Worm (Caenorhabditis elegans) whole organism, L4 larva: ENCODE data around the gene mrpl-36.
A peak's percentile ranks its signal among the peaks of the same experiment; 100 is the strongest.

ENCODE experiments used
- T26A8.4 ChIP-seq: fragments of 200-800 bp; sonication (Bioruptor generic); IDR thresholded peaks from 2 replicates; pipeline ENCODE4 v1.3.6; 2022; ENCODE audit warnings: missing genetic modification characterization, missing compliant biosample characterization
- Y105C5A.15 ChIP-seq: fragments of 200-800 bp; sonication (Bioruptor generic); IDR thresholded peaks from 2 replicates; pipeline ENCODE4 v1.3.6; 2022; ENCODE audit warnings: missing genetic modification characterization, missing compliant biosample characterization
- Y48G9A.11 ChIP-seq: fragments of 200-800 bp; sonication (Bioruptor generic); IDR thresholded peaks from 2 replicates; pipeline ENCODE4 v1.3.6; 2022; ENCODE audit warnings: missing genetic modification reagents, missing genetic modification characterization, missing compliant biosample characterization
- Y75B8A.6 ChIP-seq: fragments of 200-800 bp; sonication (Bioruptor generic); IDR thresholded peaks from 2 replicates; pipeline ENCODE4 v1.3.6; 2022; ENCODE audit warnings: missing genetic modification reagents, missing genetic modification characterization, missing compliant biosample characterization
- aha-1 ChIP-seq: fragments of 150-350 bp; peaks from one replicate; lab custom pipeline; 2014; ENCODE audit warnings: missing biosample characterization, missing genetic modification characterization
- ama-1 ChIP-seq: fragments of 150-350 bp; optimal IDR thresholded peaks from 2 replicates; lab custom pipeline; 2014; ENCODE audit warnings: inconsistent platforms, mixed read lengths
- arid-1 ChIP-seq: fragments of 200-800 bp; sonication (Bioruptor generic); conservative IDR thresholded peaks from 2 replicates; pipeline ENCODE4 v1.3.6; 2022; ENCODE audit warnings: missing genetic modification reagents, missing genetic modification characterization, missing compliant biosample characterization
- ceh-28 ChIP-seq: fragments of 150-350 bp; optimal IDR thresholded peaks from 2 replicates; lab custom pipeline; 2014; ENCODE audit warnings: missing biosample characterization, missing genetic modification reagents, missing genetic modification characterization
- ceh-32 ChIP-seq: sonication (generic microtip); optimal IDR thresholded peaks from 2 replicates; lab custom pipeline; 2016; ENCODE audit warnings: mild to moderate bottlenecking, missing genetic modification characterization, missing compliant biosample characterization; ENCODE audit not compliant: poor library complexity
- ceh-62 ChIP-seq: sonication (generic microtip); optimal IDR thresholded peaks from 2 replicates; lab custom pipeline; 2017; ENCODE audit warnings: missing biosample characterization, missing genetic modification characterization
- ceh-82 ChIP-seq: sonication (generic microtip); optimal IDR thresholded peaks from 2 replicates; lab custom pipeline; 2017; ENCODE audit warnings: missing biosample characterization, missing genetic modification characterization
- ctbp-1 ChIP-seq: fragments of 200-800 bp; sonication (Bioruptor generic); IDR thresholded peaks from 2 replicates; pipeline ENCODE4 v1.3.6; 2022; ENCODE audit warnings: missing genetic modification reagents, missing genetic modification characterization, missing compliant biosample characterization
- daf-12 ChIP-seq: fragments of 150-350 bp; optimal IDR thresholded peaks from 2 replicates; lab custom pipeline; 2014; ENCODE audit warnings: missing biosample characterization, missing genetic modification reagents, missing genetic modification characterization
- daf-16 ChIP-seq, 3 experiments: sonication (generic microtip); optimal IDR thresholded peaks; 2 replicates each; lab custom pipeline; 2016 to 2017; ENCODE audit warnings: missing genetic modification characterization in 3 of 3, missing genetic modification reagents in 3 of 3, mild to moderate bottlenecking in 2 of 3, missing compliant biosample characterization in 2 of 3, missing biosample characterization in 1 of 3, moderate library complexity in 1 of 3
- daf-8 ChIP-seq: fragments of 200-800 bp; sonication (Bioruptor generic); IDR thresholded peaks from 2 replicates; pipeline ENCODE4 v1.3.6; 2022; ENCODE audit warnings: missing genetic modification characterization, missing compliant biosample characterization
- dmd-8 ChIP-seq: fragments of 200-800 bp; sonication (Bioruptor generic); IDR thresholded peaks from 2 replicates; pipeline ENCODE4 v1.3.6; 2022; ENCODE audit warnings: missing genetic modification characterization, missing compliant biosample characterization
- dmd-9 ChIP-seq: fragments of 200-800 bp; sonication (Bioruptor generic); IDR thresholded peaks from 2 replicates; pipeline ENCODE4 v1.3.6; 2022; ENCODE audit warnings: missing genetic modification reagents, missing genetic modification characterization, missing compliant biosample characterization
- dpl-1 ChIP-seq: fragments of 150-350 bp; optimal IDR thresholded peaks from 2 replicates; lab custom pipeline; 2014; ENCODE audit warnings: missing biosample characterization, missing genetic modification reagents, missing genetic modification characterization
- duxl-1 ChIP-seq: sonication (generic microtip); optimal IDR thresholded peaks from 2 replicates; lab custom pipeline; 2016; ENCODE audit warnings: mild to moderate bottlenecking, missing genetic modification characterization, moderate library complexity, missing compliant biosample characterization; ENCODE audit not compliant: poor library complexity
- gei-8 ChIP-seq: fragments of 200-800 bp; sonication (Bioruptor generic); optimal IDR thresholded peaks from 2 replicates; lab custom pipeline; 2018; ENCODE audit warnings: mild to moderate bottlenecking, missing genetic modification characterization, missing compliant biosample characterization
- hlh-11 ChIP-seq: fragments of 200-800 bp; sonication (Bioruptor generic); optimal IDR thresholded peaks from 2 replicates; lab custom pipeline; 2018; ENCODE audit warnings: mild to moderate bottlenecking, missing genetic modification characterization, missing compliant biosample characterization
- hmg-1.1 ChIP-seq: fragments of 200-800 bp; sonication (Bioruptor generic); IDR thresholded peaks from 2 replicates; pipeline ENCODE4 v1.3.6; 2022; ENCODE audit warnings: missing genetic modification reagents, missing genetic modification characterization, missing compliant biosample characterization
- jun-1 ChIP-seq: fragments of 150-350 bp; optimal IDR thresholded peaks from 2 replicates; lab custom pipeline; 2014; ENCODE audit warnings: missing biosample characterization, missing genetic modification reagents, missing genetic modification characterization
- lin-1 ChIP-seq: fragments of 200-800 bp; sonication (Bioruptor generic); IDR thresholded peaks from 2 replicates; pipeline ENCODE4 v1.3.6; 2022; ENCODE audit warnings: missing genetic modification reagents, missing genetic modification characterization, missing compliant biosample characterization
- lin-13 ChIP-seq: fragments of 150-350 bp; optimal IDR thresholded peaks from 2 replicates; lab custom pipeline; 2014; ENCODE audit warnings: missing biosample characterization, missing genetic modification reagents, missing genetic modification characterization
- lin-15B ChIP-seq: fragments of 150-350 bp; sonication (generic microtip); optimal IDR thresholded peaks from 3 replicates; lab custom pipeline; 2014; ENCODE audit warnings: missing biosample characterization, missing genetic modification characterization
- lin-29 ChIP-seq: fragments of 200-800 bp; sonication (Bioruptor generic); IDR thresholded peaks from 2 replicates; pipeline ENCODE4 v1.3.6; 2022; ENCODE audit warnings: missing genetic modification reagents, missing genetic modification characterization, missing compliant biosample characterization
- lin-38 ChIP-seq: fragments of 200-800 bp; sonication (Bioruptor generic); IDR thresholded peaks from 2 replicates; pipeline ENCODE4 v1.3.6; 2022; ENCODE audit warnings: missing genetic modification reagents, missing genetic modification characterization, missing compliant biosample characterization
- madf-5 ChIP-seq, 2 experiments: fragments of 200-800 bp; sonication (Bioruptor generic); IDR thresholded peaks; 2 replicates each; pipeline ENCODE4 v1.3.6; 2022; ENCODE audit warnings: missing compliant biosample characterization in 2 of 2, missing genetic modification characterization in 2 of 2
- mes-2 ChIP-seq: sonication (generic microtip); optimal IDR thresholded peaks from 2 replicates; lab custom pipeline; 2016; ENCODE audit warnings: missing genotype, mild to moderate bottlenecking, missing genetic modification characterization, missing compliant biosample characterization; ENCODE audit not compliant: poor library complexity, severe bottlenecking
- mxl-2 ChIP-seq: fragments of 200-800 bp; sonication (Bioruptor generic); conservative IDR thresholded peaks from 2 replicates; pipeline ENCODE4 v1.3.6; 2022; ENCODE audit warnings: missing genetic modification reagents, missing genetic modification characterization, missing compliant biosample characterization
- nhr-102 ChIP-seq: sonication (generic microtip); optimal IDR thresholded peaks from 2 replicates; lab custom pipeline; 2016; ENCODE audit warnings: mild to moderate bottlenecking, missing genetic modification characterization, moderate library complexity, missing compliant biosample characterization
- nhr-11 ChIP-seq: fragments of 150-350 bp; optimal IDR thresholded peaks from 2 replicates; lab custom pipeline; 2014; ENCODE audit warnings: missing biosample characterization, missing genetic modification characterization
- nhr-111 ChIP-seq: fragments of 200-800 bp; sonication (Bioruptor generic); optimal IDR thresholded peaks from 2 replicates; lab custom pipeline; 2018; ENCODE audit warnings: mild to moderate bottlenecking, missing genetic modification characterization, missing compliant biosample characterization
- nhr-28 ChIP-seq: fragments of 150-350 bp; optimal IDR thresholded peaks from 2 replicates; lab custom pipeline; 2014; ENCODE audit warnings: missing biosample characterization, missing genetic modification characterization
- nhr-76 ChIP-seq: fragments of 150-350 bp; optimal IDR thresholded peaks from 2 replicates; lab custom pipeline; 2014; ENCODE audit warnings: missing biosample characterization, missing genetic modification characterization
- pha-4 ChIP-seq, 2 experiments: fragments of 150-350 bp in 1 of 2; fragments of 200-800 bp in 1 of 2; sonication (Bioruptor generic) in 1 of 2; IDR thresholded peaks in 1 of 2; optimal IDR thresholded peaks in 1 of 2; 2 replicates each; pipeline versions ENCODE4 v1.3.6 to Lab custom; 2014 to 2022; ENCODE audit warnings: missing genetic modification characterization in 2 of 2, missing genetic modification reagents in 2 of 2, missing biosample characterization in 1 of 2, missing compliant biosample characterization in 1 of 2
- saeg-2 ChIP-seq: fragments of 200-800 bp; sonication (Bioruptor generic); IDR thresholded peaks from 2 replicates; pipeline ENCODE4 v1.3.6; 2022; ENCODE audit warnings: missing genetic modification reagents, missing genetic modification characterization, missing compliant biosample characterization
- sdz-12 ChIP-seq: fragments of 200-800 bp; sonication (Bioruptor generic); optimal IDR thresholded peaks from 2 replicates; lab custom pipeline; 2018; ENCODE audit warnings: mild to moderate bottlenecking, missing genetic modification characterization, missing compliant biosample characterization
- set-16 ChIP-seq: fragments of 200-800 bp; sonication (Bioruptor generic); IDR thresholded peaks from 2 replicates; pipeline ENCODE4 v1.3.6; 2022; ENCODE audit warnings: missing genetic modification reagents, missing genetic modification characterization, missing compliant biosample characterization
- skn-1 ChIP-seq: fragments of 150-350 bp; optimal IDR thresholded peaks from 2 replicates; lab custom pipeline; 2014; ENCODE audit warnings: missing biosample characterization, missing genetic modification characterization
- snpc-1.2 ChIP-seq: fragments of 200-800 bp; sonication (Bioruptor generic); IDR thresholded peaks from 2 replicates; pipeline ENCODE4 v1.3.6; 2022; ENCODE audit warnings: missing genetic modification reagents, missing genetic modification characterization, missing compliant biosample characterization
- unc-39 ChIP-seq: sonication (generic microtip); optimal IDR thresholded peaks from 2 replicates; lab custom pipeline; 2017; ENCODE audit warnings: missing biosample characterization, missing genetic modification characterization
- unc-62 ChIP-seq, 3 experiments: fragments of 150-350 bp in 1 of 3; sonication (generic microtip); optimal IDR thresholded peaks in 2 of 3; peaks in 1 of 3; 1 replicate in 1 of 3; 2 replicates in 2 of 3; lab custom pipeline; 2014 to 2017; ENCODE audit warnings: missing biosample characterization in 3 of 3, missing genetic modification characterization in 3 of 3, missing genetic modification reagents in 3 of 3, missing genotype in 1 of 3
- zag-1 ChIP-seq: fragments of 150-350 bp; optimal IDR thresholded peaks from 2 replicates; lab custom pipeline; 2014; ENCODE audit warnings: missing biosample characterization, missing genetic modification characterization
- zfp-2 ChIP-seq: sonication (generic microtip); optimal IDR thresholded peaks from 2 replicates; lab custom pipeline; 2016; ENCODE audit warnings: mild to moderate bottlenecking, missing genetic modification characterization, missing compliant biosample characterization
- zip-11 ChIP-seq: fragments of 200-800 bp; sonication (Bioruptor generic); IDR thresholded peaks from 2 replicates; pipeline ENCODE4 v1.3.6; 2022; ENCODE audit warnings: missing genetic modification characterization, missing compliant biosample characterization
- zip-2 ChIP-seq: fragments of 150-350 bp; optimal IDR thresholded peaks from 2 replicates; lab custom pipeline; 2014; ENCODE audit warnings: missing biosample characterization, missing genetic modification characterization
- ztf-11 ChIP-seq: fragments of 150-350 bp; optimal IDR thresholded peaks from 2 replicates; lab custom pipeline; 2014; ENCODE audit warnings: missing biosample characterization, missing genetic modification characterization

Gene mrpl-36

ce11 chrIII:9825073-9825828 lies 22.7 kb downstream of the mrpl-36 start, which contains the start of gene ZK632.9:
TSS of gene ZK632.9 (minus strand) at chrIII:9825432.
- no peak for TF ChIP-seq ztf-11 (tag; lab: Kevin White, UChicago)
- peak; percentile 26 for TF ChIP-seq ceh-28 (tag; lab: Kevin White, UChicago)
- no peak for TF ChIP-seq sdz-12
- TF ChIP-seq dmd-9: no peak
- TF ChIP-seq arid-1 (GFP tag; lab: Robert Waterston, UW): no peak
- 0 out of 2 replicates have a peak, but pooled peaks have one; percentile 16 for TF ChIP-seq set-16 (GFP tag; lab: Robert Waterston, UW)
- no peak for TF ChIP-seq zag-1
- no peak for TF ChIP-seq hmg-1.1
- TF ChIP-seq daf-8 (GFP tag; lab: Robert Waterston, UW): no peak
- TF ChIP-seq mes-2: peak; percentile 33
- no peak for TF ChIP-seq ama-1 (lab: Kevin White, UChicago)
- TF ChIP-seq zfp-2 (tag; lab: Kevin White, UChicago): no peak
- TF ChIP-seq hlh-11 (tag; lab: Kevin White, UChicago): peak; percentile 41
- TF ChIP-seq nhr-111 (GFP tag; lab: Kevin White, UChicago): no peak
- no peak for TF ChIP-seq duxl-1
- no peak for TF ChIP-seq ceh-32 (tag; lab: Kevin White, UChicago)
- TF ChIP-seq zip-2: no peak
- no peak for TF ChIP-seq daf-12 (tag; lab: Kevin White, UChicago)
- no peak for TF ChIP-seq aha-1 (tag; lab: Kevin White, UChicago)
- no peak for TF ChIP-seq jun-1 (tag; lab: Kevin White, UChicago)
- TF ChIP-seq lin-29: no peak
- TF ChIP-seq unc-62 (GFP tag; optimal IDR thresholded peaks at IDR 0.05 in 1 of 2; lab: Kevin White, UChicago): peak in 1 of 2 experiments; percentile 56
- TF ChIP-seq unc-62 (tag; optimal IDR thresholded peaks at IDR 0.05; lab: Kevin White, UChicago): no peak
- TF ChIP-seq lin-38 (GFP tag; lab: Robert Waterston, UW): no peak
- TF ChIP-seq Y48G9A.11 (GFP tag; lab: Robert Waterston, UW): no peak
- TF ChIP-seq Y75B8A.6: peak; percentile 70; the same call in 1 of the 2 replicates
- peak; percentile 10 for TF ChIP-seq dpl-1 (GFP tag; lab: Kevin White, UChicago)
- TF ChIP-seq nhr-76 (tag; lab: Kevin White, UChicago): no peak
- no peak for TF ChIP-seq madf-5 (GFP tag; IDR thresholded peaks at IDR 0.05; lab: Robert Waterston, UW)
- TF ChIP-seq skn-1 (tag; lab: Kevin White, UChicago): no peak
- 0 out of 2 replicates have a peak, but pooled peaks have one; percentile 32 for TF ChIP-seq pha-4 (GFP tag; IDR thresholded peaks at IDR 0.05; lab: Robert Waterston, UW)
- TF ChIP-seq pha-4 (tag; optimal IDR thresholded peaks at IDR 0.05; lab: Kevin White, UChicago): no peak
- TF ChIP-seq lin-13: no peak
- peak; percentile 41; the same call in 1 of the 2 replicates for TF ChIP-seq T26A8.4 (GFP tag; lab: Robert Waterston, UW)
- no peak for TF ChIP-seq mxl-2 (GFP tag; lab: Robert Waterston, UW)
- TF ChIP-seq unc-39 (tag; lab: Kevin White, UChicago): no peak
- TF ChIP-seq lin-1 (GFP tag; lab: Robert Waterston, UW): no peak
- no peak for TF ChIP-seq saeg-2 (GFP tag; lab: Robert Waterston, UW)
- 0 out of 2 replicates have a peak, but pooled peaks have one; percentile 25 for TF ChIP-seq Y105C5A.15 (GFP tag; lab: Robert Waterston, UW)
- TF ChIP-seq nhr-28 (tag; lab: Kevin White, UChicago): peak; percentile 63
- TF ChIP-seq ctbp-1: no peak
- TF ChIP-seq daf-16 (GFP tag; optimal IDR thresholded peaks at IDR 0.05; lab: Kevin White, UChicago): no peak
- TF ChIP-seq daf-16 (tag; optimal IDR thresholded peaks at IDR 0.05; lab: Kevin White, UChicago): peak; percentile 94
- TF ChIP-seq snpc-1.2 (GFP tag; lab: Robert Waterston, UW): 0 out of 2 replicates have a peak, but pooled peaks have one; percentile 34
- TF ChIP-seq nhr-11 (tag; lab: Kevin White, UChicago): no peak
- TF ChIP-seq ceh-62 (tag; lab: Kevin White, UChicago): no peak
- TF ChIP-seq lin-15B (tag; lab: Kevin White, UChicago): no peak
- TF ChIP-seq dmd-8 (GFP tag; lab: Robert Waterston, UW): no peak
- TF ChIP-seq zip-11 (GFP tag; lab: Robert Waterston, UW): no peak
- TF ChIP-seq ceh-82 (tag; lab: Kevin White, UChicago): no peak
- no peak for TF ChIP-seq nhr-102 (tag; lab: Kevin White, UChicago)
- no peak for TF ChIP-seq gei-8 (GFP tag; lab: Kevin White, UChicago)
